Worm (Caenorhabditis elegans) whole organism, young adult: ENCODE measurements around the gene F40G12.9.
"Not testable (repeated sequence)": the region's sequence is repeated elsewhere in the genome, so short reads cannot be mapped to it uniquely, and the experiment has no call there.

Experiments
- B0035.1 ChIP-seq: sonication (generic microtip); optimal IDR thresholded peaks from 2 replicates; lab custom pipeline; 2016; ENCODE audit warnings: missing genetic modification characterization, mild to moderate bottlenecking, missing compliant biosample characterization, missing genotype, missing genetic modification reagents
- F55B11.4 ChIP-seq: sonication (generic microtip); optimal IDR thresholded peaks from 2 replicates; lab custom pipeline; 2016; ENCODE audit warnings: missing compliant biosample characterization, missing genetic modification characterization, borderline replicate concordance; ENCODE audit not compliant: insufficient read depth
- Y67H2A.10 ChIP-seq: fragments of 200-800 bp; sonication (Bioruptor generic); conservative IDR thresholded peaks from 2 replicates; pipeline ENCODE4 v1.3.6; 2022; ENCODE audit warnings: missing genetic modification reagents, missing genetic modification characterization, missing compliant biosample characterization
- ama-1 ChIP-seq, 3 experiments: fragments of 150-350 bp in 1 of 3; sonication (generic microtip) in 2 of 3; optimal IDR thresholded peaks; 2 replicates each; lab custom pipeline; 2014 to 2018; ENCODE audit warnings: missing biosample characterization in 2 of 3, missing genetic modification characterization in 2 of 3, missing genetic modification reagents in 2 of 3
- ceh-58 ChIP-seq: fragments of 200-800 bp; sonication (Bioruptor generic); IDR thresholded peaks from 2 replicates; pipeline ENCODE4 v1.3.6; 2022; ENCODE audit warnings: missing genetic modification characterization, missing compliant biosample characterization
- hsf-1 ChIP-seq: fragments of 200-800 bp; sonication (Bioruptor generic); IDR thresholded peaks from 2 replicates; pipeline ENCODE4 v1.3.6; 2022; ENCODE audit warnings: missing genetic modification reagents, missing genetic modification characterization, missing compliant biosample characterization
- lin-40 ChIP-seq: sonication (generic microtip); optimal IDR thresholded peaks from 2 replicates; lab custom pipeline; 2016; ENCODE audit warnings: missing genetic modification characterization, mild to moderate bottlenecking, missing compliant biosample characterization, missing genotype, missing genetic modification reagents
- lin-54 ChIP-seq: fragments of 200-800 bp; sonication (Bioruptor generic); optimal IDR thresholded peaks from 2 replicates; lab custom pipeline; 2018; ENCODE audit warnings: mild to moderate bottlenecking, missing genetic modification characterization, missing compliant biosample characterization
- madf-3 ChIP-seq: fragments of 200-800 bp; sonication (Bioruptor generic); IDR thresholded peaks from 2 replicates; pipeline ENCODE4 v1.3.6; 2022; ENCODE audit warnings: missing genetic modification reagents, missing genetic modification characterization, missing compliant biosample characterization
- snpc-3.4 ChIP-seq: sonication (generic microtip); optimal IDR thresholded peaks from 2 replicates; lab custom pipeline; 2017; ENCODE audit warnings: missing genetic modification characterization, mild to moderate bottlenecking, missing compliant biosample characterization, antibody characterized with exemption, moderate library complexity, missing genotype, missing genetic modification reagents
- unc-130 ChIP-seq: sonication (generic microtip); optimal IDR thresholded peaks from 2 replicates; lab custom pipeline; 2016; ENCODE audit warnings: missing genetic modification reagents, missing genetic modification characterization, missing compliant biosample characterization
- zfh-2 ChIP-seq: fragments of 200-800 bp; sonication (Bioruptor generic); conservative IDR thresholded peaks from 2 replicates; pipeline ENCODE4 v1.3.6; 2022; ENCODE audit warnings: missing genetic modification reagents, missing genetic modification characterization, missing compliant biosample characterization
- ztf-26 ChIP-seq: sonication (generic microtip); optimal IDR thresholded peaks from 2 replicates; lab custom pipeline; 2017; ENCODE audit warnings: missing genetic modification characterization, missing compliant biosample characterization

DNA sequence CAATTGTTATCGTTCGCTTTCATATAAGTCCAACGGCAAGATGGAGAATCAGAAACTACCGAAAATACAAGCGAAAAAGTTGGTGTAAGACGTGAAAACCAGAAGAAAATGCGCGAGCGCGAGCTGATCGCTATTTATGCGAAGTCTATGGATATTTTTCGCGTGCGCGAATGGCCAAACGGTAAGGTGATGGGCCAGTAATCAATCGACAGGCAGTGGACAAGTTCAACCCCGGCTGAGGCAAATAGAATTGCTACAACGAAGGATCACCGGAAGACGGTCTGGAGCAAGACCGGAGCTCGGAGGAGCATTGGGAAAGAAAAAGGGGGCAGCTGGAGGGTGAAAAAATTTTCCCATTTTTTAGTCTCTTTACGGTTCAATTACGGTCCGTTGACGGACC lies 45.0 kb upstream of the F40G12.9 start:
- not testable (repeated sequence) for TF ChIP-seq ama-1 (optimal IDR thresholded peaks at IDR 0.05; lab: Kevin White, UChicago); ama-1 (GFP tag; optimal IDR thresholded peaks at IDR 0.05; lab: Kevin White, UChicago); unc-130; B0035.1; hsf-1; zfh-2 (GFP tag; lab: Robert Waterston, UW); F55B11.4 (tag; lab: Kevin White, UChicago); snpc-3.4 (tag; lab: Kevin White, UChicago); ztf-26 (tag; lab: Kevin White, UChicago); madf-3; lin-40 (tag; lab: Kevin White, UChicago); lin-54 (GFP tag; lab: Kevin White, UChicago)
- TF ChIP-seq ceh-58 (peak; percentile 95), Y67H2A.10 (0 out of 2 replicates have a peak, but pooled peaks have one; percentile 9)
